Worm (Caenorhabditis elegans) whole organism, young adult: ENCODE results near the gene W06A11.1.

Experiments
- B0261.1 ChIP-seq: sonication (generic microtip); optimal IDR thresholded peaks from 2 replicates; lab custom pipeline; 2016; ENCODE audit warnings: mild to moderate bottlenecking, missing genetic modification characterization, moderate library complexity, missing compliant biosample characterization
- C06A6.2 ChIP-seq: fragments of 200-800 bp; sonication (Bioruptor generic); conservative IDR thresholded peaks from 2 replicates; pipeline ENCODE4 v1.3.6; 2022; ENCODE audit warnings: missing genetic modification characterization, missing compliant biosample characterization
- F22D6.2 ChIP-seq: sonication (generic microtip); optimal IDR thresholded peaks from 2 replicates; lab custom pipeline; 2016; ENCODE audit warnings: mild to moderate bottlenecking, missing genetic modification characterization, missing compliant biosample characterization
- F33H1.4 ChIP-seq: fragments of 200-800 bp; sonication (Bioruptor generic); IDR thresholded peaks from 2 replicates; pipeline ENCODE4 v1.3.6; 2022; ENCODE audit warnings: missing genetic modification reagents, missing genetic modification characterization, missing compliant biosample characterization
- F37B4.10 ChIP-seq: fragments of 200-800 bp; sonication (Bioruptor generic); IDR thresholded peaks from 2 replicates; pipeline ENCODE4 v1.3.6; 2022; ENCODE audit warnings: missing genetic modification characterization, missing compliant biosample characterization
- F39B2.1 ChIP-seq: fragments of 200-800 bp; sonication (Bioruptor generic); IDR thresholded peaks from 2 replicates; pipeline ENCODE4 v1.3.6; 2022; ENCODE audit warnings: missing genetic modification reagents, missing genetic modification characterization, missing compliant biosample characterization
- F52B5.7 ChIP-seq: sonication (generic microtip); optimal IDR thresholded peaks from 2 replicates; lab custom pipeline; 2016; ENCODE audit warnings: mild to moderate bottlenecking, missing genetic modification characterization, missing compliant biosample characterization
- F57C9.4 ChIP-seq: sonication (generic microtip); optimal IDR thresholded peaks from 2 replicates; lab custom pipeline; 2017; ENCODE audit warnings: mild to moderate bottlenecking, missing genetic modification characterization, missing compliant biosample characterization
- K11D2.4 ChIP-seq: fragments of 200-800 bp; sonication (Bioruptor generic); IDR thresholded peaks from 2 replicates; pipeline ENCODE4 v1.3.6; 2022; ENCODE audit warnings: missing genetic modification reagents, missing genetic modification characterization, missing compliant biosample characterization
- T26A5.8 ChIP-seq: sonication (generic microtip); optimal IDR thresholded peaks from 2 replicates; lab custom pipeline; 2016; ENCODE audit warnings: missing genetic modification characterization, missing compliant biosample characterization
- Y53F4B.3 ChIP-seq: fragments of 200-800 bp; sonication (Bioruptor generic); IDR thresholded peaks from 2 replicates; pipeline ENCODE4 v1.3.6; 2022; ENCODE audit warnings: missing genetic modification reagents, missing genetic modification characterization, missing compliant biosample characterization
- Y56A3A.18 ChIP-seq: fragments of 200-800 bp; sonication (Bioruptor generic); IDR thresholded peaks from 2 replicates; pipeline ENCODE4 v1.3.6; 2022; ENCODE audit warnings: missing genetic modification reagents, missing genetic modification characterization, missing compliant biosample characterization
- Y67H2A.10 ChIP-seq: fragments of 200-800 bp; sonication (Bioruptor generic); conservative IDR thresholded peaks from 2 replicates; pipeline ENCODE4 v1.3.6; 2022; ENCODE audit warnings: missing genetic modification reagents, missing genetic modification characterization, missing compliant biosample characterization
- ama-1 ChIP-seq, 3 experiments: fragments of 150-350 bp in 1 of 3; sonication (generic microtip) in 2 of 3; optimal IDR thresholded peaks; 2 replicates each; lab custom pipeline; 2014 to 2018; ENCODE audit warnings: missing biosample characterization in 2 of 3, missing genetic modification characterization in 2 of 3, missing genetic modification reagents in 2 of 3
- aptf-2 ChIP-seq: fragments of 200-800 bp; sonication (Bioruptor generic); conservative IDR thresholded peaks from 2 replicates; pipeline ENCODE4 v1.3.6; 2022; ENCODE audit warnings: missing genetic modification reagents, missing genetic modification characterization, missing compliant biosample characterization
- aptf-3 ChIP-seq: fragments of 200-800 bp; sonication (Bioruptor generic); IDR thresholded peaks from 2 replicates; pipeline ENCODE4 v1.3.6; 2022; ENCODE audit warnings: missing genetic modification characterization, missing compliant biosample characterization
- athp-1 ChIP-seq: sonication (generic microtip); optimal IDR thresholded peaks from 2 replicates; lab custom pipeline; 2017; ENCODE audit warnings: mild to moderate bottlenecking, missing genetic modification characterization, missing compliant biosample characterization
- attf-3 ChIP-seq: fragments of 200-800 bp; sonication (Bioruptor generic); conservative IDR thresholded peaks from 2 replicates; pipeline ENCODE4 v1.3.6; 2022; ENCODE audit warnings: missing genetic modification reagents, missing genetic modification characterization, missing compliant biosample characterization
- attf-5 ChIP-seq: fragments of 200-800 bp; sonication (Bioruptor generic); optimal IDR thresholded peaks from 2 replicates; lab custom pipeline; 2018; ENCODE audit warnings: mild to moderate bottlenecking, missing genetic modification characterization, missing compliant biosample characterization
- ceh-27 ChIP-seq: fragments of 200-800 bp; sonication (Bioruptor generic); optimal IDR thresholded peaks from 2 replicates; lab custom pipeline; 2018; ENCODE audit warnings: mild to moderate bottlenecking, missing genetic modification characterization, moderate library complexity, missing compliant biosample characterization
- ceh-79 ChIP-seq: sonication (generic microtip); optimal IDR thresholded peaks from 2 replicates; lab custom pipeline; 2017; ENCODE audit warnings: mild to moderate bottlenecking, missing genetic modification characterization, missing compliant biosample characterization
- chd-7 ChIP-seq: sonication (generic microtip); optimal IDR thresholded peaks from 2 replicates; lab custom pipeline; 2016; ENCODE audit warnings: mild to moderate bottlenecking, missing genetic modification characterization, moderate library complexity, missing compliant biosample characterization
- dox-1 ChIP-seq: fragments of 200-800 bp; sonication (Bioruptor generic); IDR thresholded peaks from 2 replicates; pipeline ENCODE4 v1.3.6; 2022; ENCODE audit warnings: missing genetic modification reagents, missing genetic modification characterization, missing compliant biosample characterization
- dpl-1 ChIP-seq: fragments of 150-350 bp; optimal IDR thresholded peaks from 2 replicates; lab custom pipeline; 2014; ENCODE audit warnings: missing biosample characterization, missing genetic modification reagents, missing genetic modification characterization
- efl-1 ChIP-seq: fragments of 150-350 bp; optimal IDR thresholded peaks from 2 replicates; lab custom pipeline; 2014; ENCODE audit warnings: missing biosample characterization, missing genetic modification reagents, missing genetic modification characterization
- egrh-3 ChIP-seq: fragments of 200-800 bp; sonication (Bioruptor generic); IDR thresholded peaks from 2 replicates; pipeline ENCODE4 v1.3.6; 2022; ENCODE audit warnings: missing genetic modification reagents, missing genetic modification characterization, missing compliant biosample characterization
- ets-4 ChIP-seq: fragments of 200-800 bp; sonication (Bioruptor generic); optimal IDR thresholded peaks from 2 replicates; lab custom pipeline; 2018; ENCODE audit warnings: mild to moderate bottlenecking, missing genetic modification characterization, missing compliant biosample characterization
- fkh-3 ChIP-seq: sonication (generic microtip); optimal IDR thresholded peaks from 2 replicates; lab custom pipeline; 2016; ENCODE audit warnings: mild to moderate bottlenecking, missing genetic modification characterization, missing compliant biosample characterization
- gei-17 ChIP-seq: fragments of 200-800 bp; sonication (Bioruptor generic); optimal IDR thresholded peaks from 2 replicates; lab custom pipeline; 2018; ENCODE audit warnings: mild to moderate bottlenecking, missing genetic modification characterization, missing compliant biosample characterization
- hmg-20 ChIP-seq: fragments of 200-800 bp; sonication (Bioruptor generic); IDR thresholded peaks from 2 replicates; pipeline ENCODE4 v1.3.6; 2022; ENCODE audit warnings: missing genetic modification reagents, missing genetic modification characterization, missing compliant biosample characterization
- let-607 ChIP-seq, 2 experiments: fragments of 200-800 bp in 1 of 2; sonication (Bioruptor generic) in 1 of 2; sonication (generic microtip) in 1 of 2; optimal IDR thresholded peaks; 2 replicates each; lab custom pipeline; 2016 to 2018; ENCODE audit warnings: mild to moderate bottlenecking in 2 of 2, missing compliant biosample characterization in 2 of 2, missing genetic modification characterization in 2 of 2, moderate library complexity in 2 of 2, missing genotype in 1 of 2
- lsl-1 ChIP-seq: fragments of 200-800 bp; sonication (Bioruptor generic); optimal IDR thresholded peaks from 2 replicates; lab custom pipeline; 2018; ENCODE audit warnings: mild to moderate bottlenecking, missing genetic modification characterization, moderate library complexity, missing compliant biosample characterization
- madf-6 ChIP-seq: fragments of 200-800 bp; sonication (Bioruptor generic); IDR thresholded peaks from 2 replicates; pipeline ENCODE4 v1.3.6; 2022; ENCODE audit warnings: missing genetic modification reagents, missing genetic modification characterization, missing compliant biosample characterization
- nfya-1 ChIP-seq: sonication (generic microtip); optimal IDR thresholded peaks from 2 replicates; lab custom pipeline; 2017; ENCODE audit warnings: antibody characterized with exemption, missing compliant biosample characterization, missing genetic modification characterization, borderline replicate concordance; ENCODE audit not compliant: insufficient read depth
- nfyb-1 ChIP-seq: fragments of 200-800 bp; sonication (Bioruptor generic); IDR thresholded peaks from 2 replicates; pipeline ENCODE4 v1.3.6; 2022; ENCODE audit warnings: missing genetic modification reagents, missing genetic modification characterization, missing compliant biosample characterization
- nhr-120 ChIP-seq: fragments of 200-800 bp; sonication (Bioruptor generic); IDR thresholded peaks from 2 replicates; pipeline ENCODE4 v1.3.6; 2022; ENCODE audit warnings: missing genetic modification characterization, missing compliant biosample characterization
- rpc-1 ChIP-seq, 2 experiments: fragments of 150-350 bp in 1 of 2; sonication (generic microtip) in 1 of 2; optimal IDR thresholded peaks; 2 replicates each; lab custom pipeline; 2014 to 2018; ENCODE audit warnings: missing biosample characterization in 1 of 2, missing genetic modification characterization in 1 of 2, missing genetic modification reagents in 1 of 2, missing genotype in 1 of 2
- tbp1 ChIP-seq: fragments of 200-800 bp; sonication (Bioruptor generic); optimal IDR thresholded peaks from 2 replicates; lab custom pipeline; 2018; ENCODE audit warnings: mild to moderate bottlenecking, missing genetic modification characterization, missing compliant biosample characterization
- unc-130 ChIP-seq: sonication (generic microtip); optimal IDR thresholded peaks from 2 replicates; lab custom pipeline; 2016; ENCODE audit warnings: missing genetic modification reagents, missing genetic modification characterization, missing compliant biosample characterization
- unc-62 ChIP-seq: fragments of 150-350 bp; optimal IDR thresholded peaks from 2 replicates; lab custom pipeline; 2014; ENCODE audit warnings: missing biosample characterization, missing genetic modification reagents, missing genetic modification characterization
- xnd-1 ChIP-seq: sonication (generic microtip); optimal IDR thresholded peaks from 2 replicates; lab custom pipeline; 2016; ENCODE audit warnings: missing genotype, missing genetic modification reagents, missing genetic modification characterization, missing compliant biosample characterization
- zim-3 ChIP-seq: sonication (generic microtip); optimal IDR thresholded peaks from 2 replicates; lab custom pipeline; 2017; ENCODE audit warnings: mild to moderate bottlenecking, missing genetic modification characterization, moderate library complexity, missing compliant biosample characterization
- ztf-18 ChIP-seq: sonication (generic microtip); optimal IDR thresholded peaks from 2 replicates; lab custom pipeline; 2016; ENCODE audit warnings: missing genotype, mild to moderate bottlenecking, missing genetic modification characterization, missing compliant biosample characterization
- ztf-25 ChIP-seq: fragments of 200-800 bp; sonication (Bioruptor generic); IDR thresholded peaks from 2 replicates; pipeline ENCODE4 v1.3.6; 2022; ENCODE audit warnings: missing genetic modification reagents, missing genetic modification characterization, missing compliant biosample characterization
- ztf-28 ChIP-seq: fragments of 200-800 bp; sonication (Bioruptor generic); IDR thresholded peaks from 2 replicates; pipeline ENCODE4 v1.3.6; 2022; ENCODE audit warnings: missing genetic modification reagents, missing genetic modification characterization, missing compliant biosample characterization
- ztf-3 ChIP-seq: fragments of 200-800 bp; sonication (Bioruptor generic); optimal IDR thresholded peaks from 2 replicates; lab custom pipeline; 2018; ENCODE audit warnings: mild to moderate bottlenecking, missing genetic modification characterization, missing compliant biosample characterization
- ztf-6 ChIP-seq: fragments of 200-800 bp; sonication (Bioruptor generic); IDR thresholded peaks from 2 replicates; pipeline ENCODE4 v1.3.6; 2022; ENCODE audit warnings: missing genetic modification reagents, missing genetic modification characterization, missing compliant biosample characterization

The W06A11.1 gene

DNA sequence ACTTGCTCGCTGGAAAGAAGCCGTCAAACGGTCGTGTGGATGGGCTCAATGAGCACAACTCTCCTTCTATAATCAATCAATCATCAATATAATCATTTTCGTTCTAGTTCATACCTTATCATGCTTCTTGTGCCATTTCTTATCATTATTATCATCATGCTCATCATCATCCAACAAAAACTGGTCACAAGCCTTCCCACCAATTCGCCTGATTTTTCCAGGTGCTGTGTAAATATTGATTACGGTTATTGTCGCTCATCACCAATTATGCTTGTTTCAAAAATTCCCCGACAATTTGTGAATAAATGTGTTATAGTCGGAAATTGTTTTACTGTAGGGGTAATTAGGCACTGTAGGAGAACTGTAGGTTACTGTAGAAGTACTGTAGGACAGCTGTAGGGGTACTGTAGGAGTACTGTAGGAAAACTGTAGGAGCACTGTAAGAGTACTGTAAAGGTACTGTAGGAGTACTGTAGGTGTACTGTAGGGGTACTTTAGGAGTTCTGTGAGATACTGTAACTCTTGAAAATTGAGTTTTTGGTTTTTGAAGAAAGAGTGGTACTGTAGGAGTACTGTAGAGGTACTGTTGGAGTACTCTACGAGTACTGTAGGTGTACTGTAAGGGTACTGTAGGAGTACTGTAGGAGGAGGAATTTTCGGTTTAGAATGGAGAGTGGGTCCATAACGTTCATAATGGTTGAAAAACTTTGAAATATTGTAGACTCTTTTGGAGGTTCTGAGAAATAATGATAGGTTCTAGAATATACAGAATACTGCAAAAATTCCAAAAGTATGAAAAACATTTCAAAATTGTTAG lies 26.9 kb downstream of the W06A11.1 start (continued):
- no peak for TF ChIP-seq rpc-1 (optimal IDR thresholded peaks at IDR 0.05; lab: Kevin White, UChicago)
- no peak for TF ChIP-seq rpc-1 (tag; optimal IDR thresholded peaks at IDR 0.05; lab: Kevin White, UChicago)
- no peak for TF ChIP-seq dpl-1 (GFP tag; lab: Kevin White, UChicago)
- TF ChIP-seq tbp1 (GFP tag; lab: Kevin White, UChicago) = peak; percentile 4
- TF ChIP-seq egrh-3 (GFP tag; lab: Robert Waterston, UW) = no peak; the same call in 1 of the 2 replicates
- no peak for TF ChIP-seq aptf-2 (GFP tag; lab: Robert Waterston, UW)
- TF ChIP-seq F33H1.4 (GFP tag; lab: Robert Waterston, UW) = no peak
- no peak for TF ChIP-seq hmg-20 (GFP tag; lab: Robert Waterston, UW)
- no peak for TF ChIP-seq Y56A3A.18 (GFP tag; lab: Robert Waterston, UW)
- TF ChIP-seq nfya-1 (tag; lab: Kevin White, UChicago) = no peak
- TF ChIP-seq Y53F4B.3 = no peak
- TF ChIP-seq F22D6.2 (tag; lab: Kevin White, UChicago) = peak; percentile 13
- 0 out of 2 replicates have a peak, but pooled peaks have one; percentile 41 for TF ChIP-seq ztf-25 (GFP tag; lab: Robert Waterston, UW)
- TF ChIP-seq ceh-79 (tag; lab: Kevin White, UChicago) = no peak
- TF ChIP-seq attf-3 = no peak
- peak; percentile 20 for TF ChIP-seq ama-1 (optimal IDR thresholded peaks at IDR 0.05; lab: Kevin White, UChicago)
- no peak for TF ChIP-seq ama-1 (GFP tag; optimal IDR thresholded peaks at IDR 0.05; lab: Kevin White, UChicago)
- TF ChIP-seq nhr-120 (GFP tag; lab: Robert Waterston, UW) = no peak
- no peak for TF ChIP-seq ztf-3 (GFP tag; lab: Kevin White, UChicago)
- TF ChIP-seq T26A5.8 = no peak
- peak; percentile 55 for TF ChIP-seq chd-7 (tag; lab: Kevin White, UChicago)
- TF ChIP-seq ztf-28 (GFP tag; lab: Robert Waterston, UW) = no peak
- no peak for TF ChIP-seq ceh-27 (GFP tag; lab: Kevin White, UChicago)
- peak; percentile 72 for TF ChIP-seq nfyb-1 (GFP tag; lab: Robert Waterston, UW)
- TF ChIP-seq unc-130 (GFP tag; lab: Kevin White, UChicago) = no peak
- TF ChIP-seq Y67H2A.10 (GFP tag; lab: Robert Waterston, UW) = no peak
- TF ChIP-seq B0261.1 (tag; lab: Kevin White, UChicago) = no peak
- TF ChIP-seq efl-1 (GFP tag; lab: Kevin White, UChicago) = no peak
- TF ChIP-seq let-607 (tag; optimal IDR thresholded peaks at IDR 0.05; lab: Kevin White, UChicago) = no peak
- no peak for TF ChIP-seq xnd-1
- no peak for TF ChIP-seq fkh-3 (tag; lab: Kevin White, UChicago)
- no peak for TF ChIP-seq unc-62 (GFP tag; lab: Kevin White, UChicago)
- 0 out of 2 replicates have a peak, but pooled peaks have one; percentile 25 for TF ChIP-seq aptf-3 (GFP tag; lab: Robert Waterston, UW)
- TF ChIP-seq zim-3 (tag; lab: Kevin White, UChicago) = no peak
- TF ChIP-seq F39B2.1 (GFP tag; lab: Robert Waterston, UW) = no peak
- peak; percentile 11 for TF ChIP-seq F52B5.7
- no peak for TF ChIP-seq ztf-6 (GFP tag; lab: Robert Waterston, UW)
- no peak for TF ChIP-seq F37B4.10
- TF ChIP-seq lsl-1 (GFP tag; lab: Kevin White, UChicago) = no peak
- peak; percentile 66 for TF ChIP-seq K11D2.4
- TF ChIP-seq dox-1 (GFP tag; lab: Robert Waterston, UW) = no peak
- peak; percentile 23; the same call in 1 of the 2 replicates for TF ChIP-seq C06A6.2 (GFP tag; lab: Robert Waterston, UW)
- no peak for TF ChIP-seq gei-17 (GFP tag; lab: Kevin White, UChicago)
- no peak for TF ChIP-seq F57C9.4
- TF ChIP-seq madf-6 = peak; percentile 8; the same call in 1 of the 2 replicates
- no peak for TF ChIP-seq attf-5 (GFP tag; lab: Kevin White, UChicago)
- no peak for TF ChIP-seq athp-1
- no peak for TF ChIP-seq ets-4 (GFP tag; lab: Kevin White, UChicago)
- no peak for TF ChIP-seq ztf-18 (tag; lab: Kevin White, UChicago)
